Fruit fly (Drosophila melanogaster) whole organism, wandering third instar larva: ENCODE measurements around the gene Tcs4.

Experiments used
- Abd-B ChIP-seq: fragments of >200 bp; optimal IDR thresholded peaks from 2 replicates; lab custom pipeline; 2017; ENCODE audit warnings: missing biosample characterization, missing genetic modification characterization
- CG32264 ChIP-seq: fragments of 200-800 bp; sonication (Bioruptor generic); optimal IDR thresholded peaks from 2 replicates; lab custom pipeline; 2016; ENCODE audit warnings: missing biosample characterization, missing genetic modification characterization
- CG9705 ChIP-seq: fragments of 200-800 bp; sonication (Bioruptor generic); optimal IDR thresholded peaks from 2 replicates; lab custom pipeline; 2018; ENCODE audit warnings: missing biosample characterization, mild to moderate bottlenecking, missing genetic modification characterization
- CrebA ChIP-seq: fragments of 200-800 bp; sonication (Bioruptor generic); optimal IDR thresholded peaks from 2 replicates; lab custom pipeline; 2016; ENCODE audit warnings: missing biosample characterization, mild to moderate bottlenecking, missing genetic modification characterization, borderline replicate concordance
- Dfd ChIP-seq: fragments of >200 bp; optimal IDR thresholded peaks from 2 replicates; lab custom pipeline; 2017; ENCODE audit warnings: missing biosample characterization, missing genetic modification characterization
- Dif ChIP-seq: fragments of 200-275, 200-300 bp; sonication (Bioruptor generic); optimal IDR thresholded peaks from 2 replicates; lab custom pipeline; 2018; ENCODE audit warnings: missing biosample characterization, missing genetic modification characterization; ENCODE audit not compliant: partially characterized antibody
- GATAd ChIP-seq: sonication (Bioruptor generic); optimal IDR thresholded peaks from 2 replicates; lab custom pipeline; 2016; ENCODE audit warnings: missing biosample characterization, missing genetic modification characterization
- HLH106 ChIP-seq: fragments of 200-800 bp; optimal IDR thresholded peaks from 3 replicates; lab custom pipeline; 2019; ENCODE audit warnings: missing biosample characterization, mild to moderate bottlenecking, missing genetic modification characterization, moderate library complexity
- Hnf4 ChIP-seq: fragments of 200-800 bp; sonication (Bioruptor generic); optimal IDR thresholded peaks from 2 replicates; lab custom pipeline; 2016; ENCODE audit warnings: missing biosample characterization, mild to moderate bottlenecking, missing genetic modification characterization
- Hr78 ChIP-seq: fragments of >200 bp; optimal IDR thresholded peaks from 2 replicates; lab custom pipeline; 2017; ENCODE audit warnings: missing biosample characterization, missing genetic modification characterization
- Hr83 ChIP-seq: fragments of 200-300 bp; sonication (Bioruptor generic); optimal IDR thresholded peaks from 2 replicates; lab custom pipeline; 2016; ENCODE audit warnings: missing biosample characterization, mild to moderate bottlenecking, missing genetic modification characterization, moderate library complexity; ENCODE audit not compliant: poor library complexity, severe bottlenecking
- Jra ChIP-seq: sonication (Bioruptor generic); optimal IDR thresholded peaks from 2 replicates; lab custom pipeline; 2016; ENCODE audit warnings: missing biosample characterization, missing genetic modification characterization
- Mio ChIP-seq: sonication (Bioruptor generic); optimal IDR thresholded peaks from 2 replicates; lab custom pipeline; 2016; ENCODE audit warnings: missing biosample characterization, missing genetic modification characterization
- Myc ChIP-seq: fragments of >200 bp; optimal IDR thresholded peaks from 2 replicates; lab custom pipeline; 2017
- N ChIP-seq: fragments of >200 bp; optimal IDR thresholded peaks from 2 replicates; lab custom pipeline; 2018; ENCODE audit warnings: missing biosample characterization, missing external identifiers, missing genetic modification characterization
- OdsH ChIP-seq: fragments of 200-800 bp; sonication (Bioruptor generic); optimal IDR thresholded peaks from 2 replicates; lab custom pipeline; 2016; ENCODE audit warnings: missing biosample characterization, mild to moderate bottlenecking, missing genetic modification characterization
- Rel ChIP-seq, 2 experiments: fragments of 200-800 bp; sonication (Bioruptor generic) in 1 of 2; optimal IDR thresholded peaks; 2 replicates in 1 of 2; 3 replicates in 1 of 2; lab custom pipeline; 2016 to 2019; ENCODE audit warnings: mild to moderate bottlenecking in 2 of 2, missing biosample characterization in 2 of 2, missing genetic modification characterization in 2 of 2, moderate library complexity in 1 of 2
- Sp1 ChIP-seq: fragments of 200-800 bp; sonication (Bioruptor generic); optimal IDR thresholded peaks from 3 replicates; lab custom pipeline; 2019; ENCODE audit warnings: missing biosample characterization, mild to moderate bottlenecking, missing genetic modification characterization, moderate library complexity
- Vsx2 ChIP-seq: fragments of 200-300, 225-300 bp; sonication (Bioruptor generic); optimal IDR thresholded peaks from 2 replicates; lab custom pipeline; 2018; ENCODE audit warnings: missing biosample characterization, missing genetic modification characterization; ENCODE audit not compliant: partially characterized antibody
- br ChIP-seq: fragments of 200-800 bp; sonication (Bioruptor generic); optimal IDR thresholded peaks from 2 replicates; lab custom pipeline; 2016; ENCODE audit warnings: missing biosample characterization, missing genetic modification characterization
- brk ChIP-seq: fragments of 200-800 bp; sonication (Bioruptor generic); optimal IDR thresholded peaks from 2 replicates; lab custom pipeline; 2016; ENCODE audit warnings: missing biosample characterization, mild to moderate bottlenecking, missing genetic modification characterization
- dl ChIP-seq, 2 experiments: fragments of 175-275, 200-275 bp in 1 of 2; fragments of 200-275 bp in 1 of 2; sonication (Bioruptor generic); optimal IDR thresholded peaks; lab custom pipeline; 2018; ENCODE audit warnings: mild to moderate bottlenecking in 2 of 2, missing biosample characterization in 2 of 2, missing genetic modification characterization in 2 of 2, moderate library complexity in 2 of 2; ENCODE audit not compliant: partially characterized antibody in 2 of 2, insufficient read depth in 1 of 2
- dmrt93B ChIP-seq: fragments of 200-800 bp; sonication (Bioruptor generic); optimal IDR thresholded peaks from 2 replicates; lab custom pipeline; 2018; ENCODE audit warnings: missing biosample characterization, mild to moderate bottlenecking, missing genetic modification characterization
- dsf ChIP-seq: sonication (Bioruptor generic); optimal IDR thresholded peaks from 2 replicates; lab custom pipeline; 2016; ENCODE audit warnings: missing biosample characterization, missing genetic modification characterization, borderline replicate concordance
- ey ChIP-seq: fragments of 200-800 bp; sonication (Bioruptor generic); optimal IDR thresholded peaks from 2 replicates; lab custom pipeline; 2016; ENCODE audit warnings: missing biosample characterization, missing genetic modification characterization
- foxo ChIP-seq, 2 experiments: fragments of 200-800 bp; sonication (Bioruptor generic); optimal IDR thresholded peaks; 2 replicates in 1 of 2; 3 replicates in 1 of 2; lab custom pipeline; 2016 to 2017; ENCODE audit warnings: missing biosample characterization in 2 of 2, missing genetic modification characterization in 2 of 2
- fru ChIP-seq: fragments of 200-800 bp; sonication (Bioruptor generic); optimal IDR thresholded peaks from 3 replicates; lab custom pipeline; 2016; ENCODE audit warnings: missing biosample characterization, mild to moderate bottlenecking, missing genetic modification characterization
- h ChIP-seq: fragments of 200-800 bp; sonication (Bioruptor generic); optimal IDR thresholded peaks from 3 replicates; lab custom pipeline; 2016; ENCODE audit warnings: missing biosample characterization, mild to moderate bottlenecking, missing genetic modification characterization
- jim ChIP-seq: fragments of 175-275, 200-325 bp; sonication (Bioruptor generic); optimal IDR thresholded peaks from 2 replicates; lab custom pipeline; 2016; ENCODE audit warnings: missing biosample characterization, mild to moderate bottlenecking, missing genetic modification characterization
- lola ChIP-seq: fragments of >200 bp; optimal IDR thresholded peaks from 2 replicates; lab custom pipeline; 2017; ENCODE audit warnings: missing biosample characterization, missing genetic modification characterization
- pan ChIP-seq: fragments of >200 bp; optimal IDR thresholded peaks from 2 replicates; lab custom pipeline; 2017
- psq ChIP-seq: fragments of 200-800 bp; sonication (Bioruptor generic); optimal IDR thresholded peaks from 3 replicates; lab custom pipeline; 2017; ENCODE audit warnings: missing biosample characterization, mild to moderate bottlenecking, missing genetic modification characterization, moderate library complexity
- rgr ChIP-seq: fragments of 200-800 bp; sonication (Bioruptor generic); optimal IDR thresholded peaks from 3 replicates; lab custom pipeline; 2016; ENCODE audit warnings: missing biosample characterization, mild to moderate bottlenecking, missing genetic modification characterization
- sage ChIP-seq: fragments of 200-800 bp; sonication (Bioruptor generic); optimal IDR thresholded peaks from 2 replicates; lab custom pipeline; 2016; ENCODE audit warnings: missing biosample characterization, mild to moderate bottlenecking, missing genetic modification characterization
- sv ChIP-seq: fragments of 200-800 bp; sonication (Bioruptor generic); optimal IDR thresholded peaks from 3 replicates; lab custom pipeline; 2016; ENCODE audit warnings: missing biosample characterization, missing genetic modification characterization
- tai ChIP-seq: sonication (Bioruptor generic); optimal IDR thresholded peaks from 2 replicates; lab custom pipeline; 2016; ENCODE audit warnings: missing biosample characterization, missing genetic modification characterization
- usp ChIP-seq: fragments of >200 bp; optimal IDR thresholded peaks from 2 replicates; lab custom pipeline; 2017; ENCODE audit warnings: missing biosample characterization, missing genetic modification characterization
- woc ChIP-seq: sonication (Bioruptor generic); optimal IDR thresholded peaks from 2 replicates; lab custom pipeline; 2016; ENCODE audit warnings: missing biosample characterization, mild to moderate bottlenecking, missing genetic modification characterization

The Tcs4 gene

DNA sequence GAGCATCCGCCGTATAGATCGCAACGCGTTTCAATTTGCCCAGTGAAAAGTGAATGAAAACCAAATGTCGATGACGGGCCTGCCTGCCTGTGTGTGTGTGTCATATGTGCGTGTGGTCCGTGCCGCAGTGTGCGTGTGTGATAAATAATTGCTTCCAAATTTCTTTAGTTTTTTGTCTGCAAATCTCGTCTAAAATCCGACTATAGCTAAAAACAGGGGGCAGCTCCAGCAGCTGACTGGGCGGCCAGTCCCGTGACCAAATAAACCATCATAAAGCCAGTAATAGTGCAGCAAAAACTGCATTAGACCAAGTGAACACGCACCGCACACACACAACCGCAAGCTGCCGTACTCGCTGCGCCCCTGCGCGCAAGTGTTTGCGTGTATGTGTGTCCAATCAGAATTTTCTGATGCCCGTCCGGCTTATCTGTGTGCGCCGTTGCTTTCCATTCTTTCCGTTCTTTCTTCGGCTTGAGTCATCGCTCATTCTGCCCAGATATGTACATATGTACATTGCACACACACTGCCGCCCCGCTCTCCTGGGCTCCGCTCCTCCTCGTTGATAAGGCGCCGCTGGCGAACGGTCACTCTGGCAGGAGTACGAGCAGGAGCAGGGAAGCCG, 4.2 kb downstream of the Tcs4 start (continued):
- peak; percentile 19 for TF ChIP-seq OdsH
- no peak for TF ChIP-seq tai (GFP tag; lab: Kevin White, UChicago)
- peak; percentile 48 for TF ChIP-seq CG9705 (GFP tag; lab: Kevin White, UChicago)
- peak; percentile 62 for TF ChIP-seq Hr83 (GFP tag; lab: Kevin White, UChicago)
- no peak for TF ChIP-seq Mio (GFP tag; lab: Kevin White, UChicago)
- no peak for TF ChIP-seq lola

DNA sequence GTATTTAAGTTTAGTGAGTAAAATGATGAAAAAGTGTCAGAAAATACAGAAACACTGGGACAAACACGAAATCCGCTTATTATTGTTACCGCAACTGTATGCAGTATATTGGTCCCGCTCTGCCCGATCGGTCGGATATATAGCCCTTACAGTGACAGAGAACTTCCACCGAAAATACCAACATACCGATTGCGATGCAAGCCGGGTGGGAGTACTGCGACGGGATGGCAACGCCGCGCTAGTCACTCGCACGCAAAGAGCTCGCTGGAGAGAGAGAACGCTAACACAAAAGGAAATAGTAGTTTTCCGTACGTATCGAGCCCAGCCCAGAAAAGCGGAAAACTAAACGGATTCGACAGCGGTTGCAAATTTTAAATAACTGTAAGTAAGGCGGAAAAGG, 4.7 kb downstream of the Tcs4 start, which contains the start of gene Cdc42:
Gene Cdc42 (plus strand): TSS at position 247 of the 400 bp plus-strand sequence.
- TF ChIP-seq pan (lab: Kevin White, UChicago), result no peak
- TF ChIP-seq Hr83 (GFP tag; lab: Kevin White, UChicago), result peak; percentile 12
- TF ChIP-seq, all 38 proteins: peak for 1

DNA sequence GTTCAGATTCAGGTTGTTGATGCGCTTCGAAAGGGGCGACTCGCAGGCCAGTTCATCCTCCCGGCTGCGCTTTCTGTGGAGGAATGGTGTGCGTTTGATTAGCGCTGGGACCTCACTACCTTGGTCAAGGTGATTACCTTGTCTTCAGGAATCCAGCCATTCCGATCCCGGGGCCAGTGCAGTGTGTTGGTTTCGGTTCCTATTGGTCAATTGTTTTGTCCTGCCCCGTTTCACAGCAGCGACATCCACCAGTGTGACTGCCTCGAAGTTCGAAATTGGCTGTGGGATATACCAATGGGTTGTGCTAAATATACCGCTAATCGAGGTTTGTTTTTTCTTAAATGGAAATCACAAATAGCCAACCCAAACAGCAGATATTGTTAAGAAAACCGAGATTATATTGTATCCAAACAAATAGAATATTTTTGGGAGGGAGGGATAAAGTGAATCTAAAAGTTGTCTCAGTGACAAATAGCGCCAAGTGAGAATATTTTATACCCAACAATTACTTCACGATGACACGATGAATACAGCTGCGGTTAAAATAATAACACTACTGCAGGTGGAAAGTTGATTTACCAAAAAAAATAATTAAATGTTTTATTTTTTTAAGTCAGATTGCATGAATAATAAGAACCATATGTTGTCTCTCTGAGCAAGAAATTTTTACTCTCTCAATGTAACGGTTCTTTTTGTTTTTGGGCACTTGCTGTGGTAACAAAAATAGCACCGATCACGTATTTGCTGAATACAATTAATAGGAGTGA, 6.6 kb downstream of the Tcs4 start, which contains the start of gene CG14229:
Gene CG14229 (minus strand): TSS at position 459 of the 767 bp plus-strand sequence.
- peak; percentile 20 for TF ChIP-seq woc
- no peak for TF ChIP-seq br (GFP tag; lab: Kevin White, UChicago)
- no peak for TF ChIP-seq lola
- TF ChIP-seq h (GFP tag; lab: Kevin White, UChicago), result peak; percentile 30
- no peak for TF ChIP-seq sv (GFP tag; lab: Kevin White, UChicago)
- TF ChIP-seq dsf (GFP tag; lab: Kevin White, UChicago), result no peak
- no peak for TF ChIP-seq Abd-B (GFP tag; lab: Kevin White, UChicago)
- TF ChIP-seq Myc (lab: Kevin White, UChicago), result no peak
- TF ChIP-seq usp (GFP tag; lab: Kevin White, UChicago), result no peak
- TF ChIP-seq ey (GFP tag; lab: Kevin White, UChicago), result peak; percentile 8
- TF ChIP-seq sage (GFP tag; lab: Kevin White, UChicago), result no peak
- TF ChIP-seq dmrt93B, result no peak
- TF ChIP-seq tai (GFP tag; lab: Kevin White, UChicago), result no peak
- TF ChIP-seq pan (lab: Kevin White, UChicago), result no peak
- TF ChIP-seq Hr78 (GFP tag; lab: Kevin White, UChicago), result no peak
- no peak for TF ChIP-seq CG32264 (GFP tag; lab: Kevin White, UChicago)
- TF ChIP-seq Rel (GFP tag; optimal IDR thresholded peaks at IDR 0.05; lab: Kevin White, UChicago), result no peak
- peak; percentile 36 for TF ChIP-seq Rel (tag; optimal IDR thresholded peaks at IDR 0.05; lab: Kevin White, UChicago)
- peak in 1 of 2 experiments; percentile 28 for TF ChIP-seq foxo (GFP tag; optimal IDR thresholded peaks at IDR 0.05; lab: Kevin White, UChicago)
- TF ChIP-seq Hnf4, result peak; percentile 41
- peak; percentile 8 for TF ChIP-seq fru (GFP tag; lab: Kevin White, UChicago)
- no peak for TF ChIP-seq Hr83 (GFP tag; lab: Kevin White, UChicago)
- no peak for TF ChIP-seq CG9705 (GFP tag; lab: Kevin White, UChicago)
- no peak for TF ChIP-seq GATAd (GFP tag; lab: Kevin White, UChicago)
- no peak for TF ChIP-seq Jra
- TF ChIP-seq N (GFP tag; lab: Kevin White, UChicago), result no peak
- no peak for TF ChIP-seq Vsx2 (GFP tag; lab: Kevin White, UChicago)
- TF ChIP-seq CrebA (GFP tag; lab: Kevin White, UChicago), result no peak
- no peak for TF ChIP-seq HLH106
- no peak for TF ChIP-seq Sp1 (GFP tag; lab: Kevin White, UChicago)
- no peak for TF ChIP-seq rgr (GFP tag; lab: Kevin White, UChicago)
- TF ChIP-seq Dif (GFP tag; lab: Kevin White, UChicago), result no peak
- TF ChIP-seq jim (GFP tag; lab: Kevin White, UChicago), result no peak
- TF ChIP-seq OdsH, result no peak
- TF ChIP-seq Mio (GFP tag; lab: Kevin White, UChicago), result no peak
- no peak for TF ChIP-seq brk
- no peak for TF ChIP-seq Dfd
- no peak for TF ChIP-seq dl (GFP tag; optimal IDR thresholded peaks at IDR 0.05; lab: Kevin White, UChicago; ENCODE audit: insufficient read depth in 1 of 2, partially characterized antibody in 2 of 2)
- no peak for TF ChIP-seq psq (GFP tag; lab: Kevin White, UChicago)
